Fruit fly (Drosophila melanogaster): ENCODE data around the gene CG32655.
A peak's percentile ranks its signal among the peaks of the same experiment; 100 is the strongest.

Gene CG32655

dm6 chrX:12201905-12202623 is 33.6 kb downstream of the CG32655 start (continued):
- TF ChIP-seq en (GFP tag; optimal IDR thresholded peaks at IDR 0.05) = no peak
- peak in 1 of 2 experiments; percentile 72 for TF ChIP-seq Hr51 (GFP tag; optimal IDR thresholded peaks at IDR 0.05)
- no peak for TF ChIP-seq Poxn (GFP tag; IDR thresholded peaks at IDR 0.05)
- TF ChIP-seq Fer2 (tag; optimal IDR thresholded peaks at IDR 0.05) = no peak
- TF ChIP-seq Six4 (GFP tag; optimal IDR thresholded peaks at IDR 0.05) = peak; percentile 70
- peak; percentile 91 for TF ChIP-seq CG17328 (GFP tag; IDR thresholded peaks at IDR 0.05)
- peak; percentile 78; the same call in 2 of the 3 replicates for TF ChIP-seq dysf (GFP tag; IDR thresholded peaks at IDR 0.05)
- peak; percentile 9 for TF ChIP-seq CG15479 (GFP tag; optimal IDR thresholded peaks at IDR 0.05)
- no peak; the same call in 1 of the 2 replicates for TF ChIP-seq CG4404 (GFP tag; IDR thresholded peaks at IDR 0.05)
- TF ChIP-seq CG6813 (GFP tag; optimal IDR thresholded peaks at IDR 0.05) = peak; percentile 70
- peak; percentile 77 for TF ChIP-seq ac (GFP tag; optimal IDR thresholded peaks at IDR 0.05)
- TF ChIP-seq CG14710 (tag; optimal IDR thresholded peaks at IDR 0.05) = peak; percentile 91
- peak; percentile 33 for TF ChIP-seq Sry-β (GFP tag; optimal IDR thresholded peaks at IDR 0.05)
- TF ChIP-seq salm (tag; optimal IDR thresholded peaks at IDR 0.05) = peak; percentile 50
- peak; percentile 39 for TF ChIP-seq nau (GFP tag; optimal IDR thresholded peaks at IDR 0.05)
- no peak for TF ChIP-seq hth (optimal IDR thresholded peaks at IDR 0.05)
- TF ChIP-seq nmo (GFP tag; optimal IDR thresholded peaks at IDR 0.05) = peak; percentile 89
- no peak for TF ChIP-seq gfzf (GFP tag; optimal IDR thresholded peaks at IDR 0.05)
- TF ChIP-seq cwo (GFP tag; optimal IDR thresholded peaks at IDR 0.05) = peak; percentile 11
- TF ChIP-seq danr (GFP tag; IDR thresholded peaks at IDR 0.05) = peak; percentile 63
- peak; percentile 53; the same call in 1 of the 2 replicates for TF ChIP-seq E2f2 (GFP tag; IDR thresholded peaks at IDR 0.05)
- TF ChIP-seq Elba2 (GFP tag; optimal IDR thresholded peaks at IDR 0.05) = peak; percentile 40
- peak; percentile 72 for TF ChIP-seq CG14050 (GFP tag; IDR thresholded peaks at IDR 0.05)
- peak; percentile 86 for TF ChIP-seq sisA (GFP tag; IDR thresholded peaks at IDR 0.05)
- TF ChIP-seq CG14441 (GFP tag; IDR thresholded peaks at IDR 0.05) = peak; percentile 63
- TF ChIP-seq CG1602 (GFP tag; optimal IDR thresholded peaks at IDR 0.05) = peak; percentile 76
- TF ChIP-seq lab (GFP tag; optimal IDR thresholded peaks at IDR 0.05) = peak; percentile 67
- TF ChIP-seq CG9437 (GFP tag; optimal IDR thresholded peaks at IDR 0.05) = peak; percentile 53
- TF ChIP-seq MTF-1 (GFP tag; optimal IDR thresholded peaks at IDR 0.05; ENCODE audit: borderline replicate concordance) = peak; percentile 53
- no peak for TF ChIP-seq CG9215 (GFP tag; IDR thresholded peaks at IDR 0.05)
- TF ChIP-seq CG13287 (GFP tag; IDR thresholded peaks at IDR 0.05; ENCODE audit: partially characterized antibody) = no peak
- peak; percentile 35; the same call in 1 of the 3 replicates for TF ChIP-seq CG3726 (GFP tag; IDR thresholded peaks at IDR 0.05)
- peak; percentile 71 for TF ChIP-seq CG10462 (GFP tag; optimal IDR thresholded peaks at IDR 0.05)
- TF ChIP-seq eyg (GFP tag; optimal IDR thresholded peaks at IDR 0.05) = no peak
- peak; percentile 46; the same call in 2 of the 3 replicates for TF ChIP-seq H15 (GFP tag; IDR thresholded peaks at IDR 0.05)
- no peak for TF ChIP-seq pita (GFP tag; optimal IDR thresholded peaks at IDR 0.05)
- no peak for TF ChIP-seq sna (GFP tag; IDR thresholded peaks at IDR 0.05; ENCODE audit: partially characterized antibody)
- peak; percentile 38 for TF ChIP-seq pnt (GFP tag; optimal IDR thresholded peaks at IDR 0.05)
- peak; percentile 66 for TF ChIP-seq dati (GFP tag; IDR thresholded peaks at IDR 0.05)
- peak; percentile 17 for TF ChIP-seq CG10543 (GFP tag; optimal IDR thresholded peaks at IDR 0.05)
- TF ChIP-seq btn (GFP tag; optimal IDR thresholded peaks at IDR 0.05) = no peak
- TF ChIP-seq Lpt (GFP tag; optimal IDR thresholded peaks at IDR 0.05) = no peak
- TF ChIP-seq chn (GFP tag; optimal IDR thresholded peaks at IDR 0.05) = peak; percentile 76
- peak; percentile 55 to 77 for TF ChIP-seq dpn (GFP tag; optimal IDR thresholded peaks at IDR 0.05)
- peak in 1 of 2 experiments; percentile 92 for TF ChIP-seq bsh (GFP tag; optimal IDR thresholded peaks at IDR 0.05)
- TF ChIP-seq gcm (GFP tag; optimal IDR thresholded peaks at IDR 0.05) = peak; percentile 83
- TF ChIP-seq pan (optimal IDR thresholded peaks at IDR 0.05) = no peak
- TF ChIP-seq pan (GFP tag; optimal IDR thresholded peaks at IDR 0.05 in 1 of 2, IDR thresholded peaks at IDR 0.05 in 1 of 2) = peak in 1 of 2 experiments; percentile 79
- TF ChIP-seq CG10321 (GFP tag; IDR thresholded peaks at IDR 0.05) = peak; percentile 33; the same call in 1 of the 2 replicates

All from whole organism, embryonic.